Fruit fly (Drosophila melanogaster): ENCODE data around the gene CG6847.

CG6847 gene

DNA sequence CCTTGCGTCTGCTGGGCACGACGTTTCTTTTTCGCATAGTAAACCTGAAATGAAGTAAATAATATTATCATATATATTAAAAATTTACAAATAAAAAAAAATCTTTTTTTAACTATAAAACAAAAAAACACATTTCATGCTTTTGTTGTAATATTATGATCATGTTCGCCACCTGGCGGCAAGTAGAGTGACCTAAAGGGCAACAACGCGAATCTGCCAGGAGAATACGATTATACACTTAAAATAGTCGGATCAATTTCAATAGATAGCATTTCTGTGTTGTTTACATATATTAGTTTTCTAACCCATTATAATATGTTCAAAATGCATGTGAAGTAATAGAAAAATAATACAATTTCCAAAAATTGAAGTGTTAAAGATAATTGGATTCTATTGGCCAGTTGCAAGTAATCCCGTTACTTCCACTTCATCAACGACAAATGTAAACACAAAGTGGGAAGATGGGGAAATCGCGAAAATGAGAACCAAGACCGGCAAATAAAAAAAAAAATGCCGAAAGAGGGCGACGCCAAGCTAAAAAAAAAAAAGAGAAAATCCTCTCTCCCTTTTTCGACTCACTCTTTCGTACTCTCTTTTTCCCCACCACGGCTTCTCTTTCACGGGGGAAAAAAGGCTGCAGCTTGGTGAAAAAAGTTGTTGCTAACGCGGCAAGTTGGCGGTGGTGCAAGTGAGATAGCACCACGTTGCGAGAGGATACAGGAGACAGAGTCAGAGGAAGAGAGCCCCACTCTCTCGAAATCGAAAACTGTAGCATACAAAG is 40.5 kb upstream of the CG6847 start:
- TF ChIP-seq Dif (GFP tag; optimal IDR thresholded peaks at IDR 0.05; ENCODE audit: partially characterized antibody) (peak; percentile 19), dl (GFP tag; optimal IDR thresholded peaks at IDR 0.05; ENCODE audit: insufficient read depth in 1 of 2, partially characterized antibody in 2 of 2) (peak in 1 of 2 experiments; percentile 11), brk (GFP tag; optimal IDR thresholded peaks at IDR 0.05) (no peak), Rel (GFP tag; optimal IDR thresholded peaks at IDR 0.05) (no peak), Rel (tag; optimal IDR thresholded peaks at IDR 0.05) (no peak), Abd-B (GFP tag; optimal IDR thresholded peaks at IDR 0.05) (no peak), fru (GFP tag; optimal IDR thresholded peaks at IDR 0.05) (peak; percentile 3), GATAd (GFP tag; optimal IDR thresholded peaks at IDR 0.05) (no peak), CrebA (GFP tag; optimal IDR thresholded peaks at IDR 0.05; ENCODE audit: borderline replicate concordance) (no peak)

DNA sequence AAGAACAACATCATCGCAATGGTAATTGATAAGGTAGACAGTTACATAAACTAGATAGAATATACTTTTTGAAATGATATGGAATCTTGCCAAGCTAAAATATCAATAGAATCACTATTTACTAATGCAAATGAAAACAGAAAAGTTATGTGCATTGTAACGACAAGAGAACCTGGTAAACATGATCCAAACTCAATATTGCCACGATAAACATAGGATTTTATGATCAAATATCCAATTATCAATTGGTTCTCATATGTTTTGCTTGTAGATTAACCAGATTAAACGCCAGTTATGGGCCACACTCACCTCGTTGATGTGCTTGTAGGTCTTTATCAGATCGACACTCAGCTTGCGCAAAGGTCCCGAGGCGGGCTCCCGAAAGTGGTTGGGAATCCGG is 39.0 kb upstream of the CG6847 start:
- TF ChIP-seq CG32264 (GFP tag; optimal IDR thresholded peaks at IDR 0.05) (no peak), pan (optimal IDR thresholded peaks at IDR 0.05) (no peak), CG9705 (GFP tag; optimal IDR thresholded peaks at IDR 0.05) (no peak), h (GFP tag; optimal IDR thresholded peaks at IDR 0.05) (no peak), fru (GFP tag; optimal IDR thresholded peaks at IDR 0.05) (no peak), ey (GFP tag; optimal IDR thresholded peaks at IDR 0.05) (no peak), dsf (GFP tag; optimal IDR thresholded peaks at IDR 0.05; ENCODE audit: borderline replicate concordance) (no peak), Dfd (GFP tag; optimal IDR thresholded peaks at IDR 0.05) (no peak), N (GFP tag; optimal IDR thresholded peaks at IDR 0.05) (no peak), lola (GFP tag; optimal IDR thresholded peaks at IDR 0.05) (no peak), Hr78 (GFP tag; optimal IDR thresholded peaks at IDR 0.05) (no peak), Mio (GFP tag; optimal IDR thresholded peaks at IDR 0.05) (no peak), HLH106 (tag; optimal IDR thresholded peaks at IDR 0.05) (no peak), usp (GFP tag; optimal IDR thresholded peaks at IDR 0.05) (no peak), OdsH (GFP tag; optimal IDR thresholded peaks at IDR 0.05) (no peak), woc (GFP tag; optimal IDR thresholded peaks at IDR 0.05) (no peak), Jra (GFP tag; optimal IDR thresholded peaks at IDR 0.05) (no peak), GATAd (GFP tag; optimal IDR thresholded peaks at IDR 0.05) (no peak), Dif (GFP tag; optimal IDR thresholded peaks at IDR 0.05; ENCODE audit: partially characterized antibody) (no peak)

DNA sequence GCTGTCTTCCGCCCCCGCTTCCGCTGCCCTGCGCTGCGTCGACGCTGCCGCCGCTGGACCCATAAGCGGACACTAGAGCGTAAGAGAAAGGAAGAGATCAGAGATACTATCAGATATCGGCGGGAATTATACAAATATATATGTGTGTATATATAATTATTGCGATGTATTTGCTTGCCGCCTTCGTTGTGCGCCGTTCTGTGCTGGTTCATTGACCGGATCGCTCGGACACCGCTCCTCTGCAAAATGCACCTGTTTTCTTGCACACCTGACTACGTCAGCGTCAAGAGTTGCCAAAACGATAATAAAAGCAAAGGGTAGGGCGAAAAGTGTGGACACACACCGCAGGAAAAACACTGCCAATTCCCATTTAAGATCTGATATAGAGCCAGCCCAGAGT is 37.9 kb upstream of the CG6847 start:
- TF ChIP-seq sage (GFP tag; optimal IDR thresholded peaks at IDR 0.05) (no peak), pan (optimal IDR thresholded peaks at IDR 0.05) (no peak), Mio (GFP tag; optimal IDR thresholded peaks at IDR 0.05) (no peak), fru (GFP tag; optimal IDR thresholded peaks at IDR 0.05) (no peak), ey (GFP tag; optimal IDR thresholded peaks at IDR 0.05) (no peak), N (GFP tag; optimal IDR thresholded peaks at IDR 0.05) (no peak), sv (GFP tag; optimal IDR thresholded peaks at IDR 0.05) (no peak), dl (GFP tag; optimal IDR thresholded peaks at IDR 0.05; ENCODE audit: insufficient read depth in 1 of 2, partially characterized antibody in 2 of 2) (no peak), psq (GFP tag; optimal IDR thresholded peaks at IDR 0.05) (no peak), Dfd (GFP tag; optimal IDR thresholded peaks at IDR 0.05) (no peak), jim (GFP tag; optimal IDR thresholded peaks at IDR 0.05) (no peak), rgr (GFP tag; optimal IDR thresholded peaks at IDR 0.05) (no peak), GATAd (GFP tag; optimal IDR thresholded peaks at IDR 0.05) (no peak), Hnf4 (GFP tag; optimal IDR thresholded peaks at IDR 0.05) (no peak), Hr83 (GFP tag; optimal IDR thresholded peaks at IDR 0.05; ENCODE audit: poor library complexity, severe bottlenecking) (no peak), br (GFP tag; optimal IDR thresholded peaks at IDR 0.05) (no peak), Sp1 (GFP tag; optimal IDR thresholded peaks at IDR 0.05) (no peak), Vsx2 (GFP tag; optimal IDR thresholded peaks at IDR 0.05; ENCODE audit: partially characterized antibody) (no peak), CG9705 (GFP tag; optimal IDR thresholded peaks at IDR 0.05) (no peak), usp (GFP tag; optimal IDR thresholded peaks at IDR 0.05) (no peak)
